Worm (Caenorhabditis elegans) whole organism, mixed stage, embryonic: Measurements from ENCODE around the gene frm-7.

Experiments
- M03D4.4 ChIP-seq: sonication (generic microtip); optimal IDR thresholded peaks from 2 replicates; lab custom pipeline; 2017; ENCODE audit warnings: mild to moderate bottlenecking, missing genetic modification characterization, missing compliant biosample characterization
- bed-3 ChIP-seq: fragments of 200-800 bp; sonication (Bioruptor generic); optimal IDR thresholded peaks from 3 replicates; lab custom pipeline; 2018; ENCODE audit warnings: mild to moderate bottlenecking, missing genetic modification characterization, moderate library complexity, missing compliant biosample characterization
- blmp-1 ChIP-seq: fragments of 150-350 bp; optimal IDR thresholded peaks from 2 replicates; lab custom pipeline; 2014; ENCODE audit warnings: missing biosample characterization, missing genetic modification characterization
- ceh-39 ChIP-seq: fragments of 150-350 bp; optimal IDR thresholded peaks from 2 replicates; lab custom pipeline; 2014; ENCODE audit warnings: missing biosample characterization, missing genetic modification characterization
- ceh-43 ChIP-seq: fragments of 200-800 bp; sonication (Bioruptor generic); optimal IDR thresholded peaks from 2 replicates; lab custom pipeline; 2018; ENCODE audit warnings: mild to moderate bottlenecking, missing genetic modification characterization, moderate library complexity, missing compliant biosample characterization
- ceh-83 ChIP-seq: fragments of 200-800 bp; sonication (Bioruptor generic); optimal IDR thresholded peaks from 2 replicates; lab custom pipeline; 2018; ENCODE audit warnings: mild to moderate bottlenecking, missing genetic modification characterization, missing compliant biosample characterization
- ces-1 ChIP-seq: fragments of 150-350 bp; optimal IDR thresholded peaks from 2 replicates; lab custom pipeline; 2014; ENCODE audit warnings: missing biosample characterization, missing genetic modification reagents, missing genetic modification characterization
- cnd-1 ChIP-seq: fragments of 200-800 bp; sonication (Bioruptor generic); optimal IDR thresholded peaks from 2 replicates; lab custom pipeline; 2018; ENCODE audit warnings: mild to moderate bottlenecking, missing genetic modification characterization, missing compliant biosample characterization
- drap-1 ChIP-seq: fragments of 200-800 bp; sonication (Bioruptor generic); optimal IDR thresholded peaks from 3 replicates; lab custom pipeline; 2018; ENCODE audit warnings: mild to moderate bottlenecking, missing genetic modification characterization, missing compliant biosample characterization
- elt-1 ChIP-seq: sonication (generic microtip); optimal IDR thresholded peaks from 2 replicates; lab custom pipeline; 2017; ENCODE audit warnings: missing genetic modification characterization, mild to moderate bottlenecking, missing compliant biosample characterization, antibody characterized with exemption, moderate library complexity, borderline replicate concordance; ENCODE audit not compliant: insufficient read depth
- flh-1 ChIP-seq: fragments of 200-800 bp; sonication (Bioruptor generic); optimal IDR thresholded peaks from 2 replicates; lab custom pipeline; 2018; ENCODE audit warnings: mild to moderate bottlenecking, missing genetic modification characterization, moderate library complexity, missing compliant biosample characterization
- ham-2 ChIP-seq: fragments of 200-800 bp; sonication (Bioruptor generic); optimal IDR thresholded peaks from 2 replicates; lab custom pipeline; 2018; ENCODE audit warnings: mild to moderate bottlenecking, missing genetic modification characterization, missing compliant biosample characterization
- hlh-1 ChIP-seq: fragments of 150-350 bp; optimal IDR thresholded peaks from 2 replicates; lab custom pipeline; 2014; ENCODE audit warnings: missing biosample characterization, missing genetic modification reagents, missing genetic modification characterization
- lin-32 ChIP-seq: fragments of 200-800 bp; sonication (Bioruptor generic); optimal IDR thresholded peaks from 2 replicates; lab custom pipeline; 2018; ENCODE audit warnings: mild to moderate bottlenecking, missing genetic modification characterization, missing compliant biosample characterization
- mab-5 ChIP-seq: fragments of 150-350 bp; optimal IDR thresholded peaks from 2 replicates; lab custom pipeline; 2014; ENCODE audit warnings: missing biosample characterization, missing genetic modification characterization
- mep-1 ChIP-seq: fragments of 150-350 bp; optimal IDR thresholded peaks from 2 replicates; lab custom pipeline; 2017; ENCODE audit warnings: missing biosample characterization, missing genetic modification reagents, missing genetic modification characterization, inconsistent platforms
- mls-2 ChIP-seq: sonication (generic microtip); optimal IDR thresholded peaks from 2 replicates; lab custom pipeline; 2016; ENCODE audit warnings: mild to moderate bottlenecking, missing genetic modification characterization, moderate library complexity, missing compliant biosample characterization
- nhr-12 ChIP-seq: fragments of 150-350 bp; optimal IDR thresholded peaks from 2 replicates; lab custom pipeline; 2014; ENCODE audit warnings: missing biosample characterization, missing genetic modification characterization
- nhr-2 ChIP-seq: fragments of 150-350 bp; optimal IDR thresholded peaks from 2 replicates; lab custom pipeline; 2014; ENCODE audit warnings: missing biosample characterization, missing genetic modification characterization
- nhr-237 ChIP-seq: fragments of 150-350 bp; optimal IDR thresholded peaks from 2 replicates; lab custom pipeline; 2014; ENCODE audit warnings: missing biosample characterization, missing genetic modification characterization
- nhr-28 ChIP-seq: fragments of 150-350 bp; optimal IDR thresholded peaks from 2 replicates; lab custom pipeline; 2014; ENCODE audit warnings: missing biosample characterization, missing genetic modification characterization
- pha-4 ChIP-seq: fragments of 150-350 bp; optimal IDR thresholded peaks from 2 replicates; lab custom pipeline; 2018; ENCODE audit warnings: missing biosample characterization, missing genetic modification reagents, missing genetic modification characterization
- sem-2 ChIP-seq: fragments of 200-800 bp; sonication (Bioruptor generic); optimal IDR thresholded peaks from 2 replicates; lab custom pipeline; 2018; ENCODE audit warnings: mild to moderate bottlenecking, missing genetic modification characterization, missing compliant biosample characterization
- sptf-1 ChIP-seq: sonication (generic microtip); optimal IDR thresholded peaks from 2 replicates; lab custom pipeline; 2017; ENCODE audit warnings: mild to moderate bottlenecking, missing genetic modification characterization, moderate library complexity, missing compliant biosample characterization
- tbx-8 ChIP-seq: fragments of 200-800 bp; sonication (Bioruptor generic); optimal IDR thresholded peaks from 2 replicates; lab custom pipeline; 2018; ENCODE audit warnings: mild to moderate bottlenecking, missing genetic modification characterization, moderate library complexity, missing compliant biosample characterization
- unc-120 ChIP-seq: sonication (generic microtip); optimal IDR thresholded peaks from 2 replicates; lab custom pipeline; 2017; ENCODE audit warnings: missing genetic modification characterization, missing compliant biosample characterization; ENCODE audit not compliant: poor library complexity, severe bottlenecking
- unc-39 ChIP-seq: fragments of 150-350 bp; optimal IDR thresholded peaks from 2 replicates; lab custom pipeline; 2014; ENCODE audit warnings: missing biosample characterization, missing genetic modification characterization
- unc-62 ChIP-seq: fragments of 150-350 bp; optimal IDR thresholded peaks from 2 replicates; lab custom pipeline; 2014; ENCODE audit warnings: missing biosample characterization, missing genetic modification reagents, missing genetic modification characterization
- zip-8 ChIP-seq: fragments of 150-350 bp; optimal IDR thresholded peaks from 2 replicates; lab custom pipeline; 2014; ENCODE audit warnings: missing biosample characterization, missing genetic modification characterization
- ztf-11 ChIP-seq: fragments of 150-350 bp; optimal IDR thresholded peaks from 2 replicates; lab custom pipeline; 2014; ENCODE audit warnings: missing biosample characterization, missing genetic modification characterization

frm-7 gene

ce11 chrV:12271495-12271894 lies 30.8 kb upstream of the frm-7 start, which contains the start of the genes tsfm-1 and capg-2:
TSS of gene tsfm-1 (minus strand) at chrV:12271551.
TSS of gene capg-2 (plus strand) at chrV:12271873.
- TF ChIP-seq mls-2 (tag; lab: Kevin White, UChicago) = no peak
- TF ChIP-seq unc-39 (tag; lab: Kevin White, UChicago) = no peak
- no peak for TF ChIP-seq pha-4 (tag; lab: Kevin White, UChicago)
- no peak for TF ChIP-seq bed-3 (GFP tag; lab: Kevin White, UChicago)
- no peak for TF ChIP-seq nhr-237 (tag; lab: Kevin White, UChicago)
- TF ChIP-seq lin-32 = no peak
- TF ChIP-seq drap-1 (GFP tag; lab: Kevin White, UChicago) = no peak

ce11 chrV:12275714-12276113 lies 26.6 kb upstream of the frm-7 start:
- TF ChIP-seq pha-4 (tag; lab: Kevin White, UChicago) (no peak), unc-39 (tag; lab: Kevin White, UChicago) (no peak), elt-1 (no peak), ceh-39 (tag; lab: Kevin White, UChicago) (no peak), ces-1 (no peak), bed-3 (GFP tag; lab: Kevin White, UChicago) (no peak)

DNA sequence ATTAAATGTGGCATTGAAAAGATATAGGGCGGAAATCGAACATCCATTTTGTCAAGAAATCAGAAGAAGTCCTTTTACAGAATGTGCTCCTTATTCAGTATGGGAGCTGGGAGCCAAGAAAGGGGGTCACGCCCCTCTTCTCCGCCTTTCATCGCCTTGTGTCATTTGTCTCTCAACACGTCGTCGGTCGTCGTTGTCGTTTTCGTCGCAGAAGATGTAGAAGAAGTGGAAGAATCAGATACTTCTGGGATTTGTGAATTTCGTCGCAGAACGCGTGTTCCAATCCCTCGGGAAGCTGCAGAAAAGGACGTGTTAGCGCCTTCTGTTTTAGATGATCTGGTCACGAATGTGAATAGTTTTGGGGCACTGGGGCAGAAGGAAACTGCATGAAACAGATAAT lies 25.3 kb upstream of the frm-7 start, which contains the start of gene bnc-1:
Gene bnc-1 (minus strand): TSS at position 101 of the 400 bp plus-strand sequence.
- TF ChIP-seq flh-1 (GFP tag; lab: Kevin White, UChicago) = no peak
- TF ChIP-seq elt-1 = no peak
- TF ChIP-seq ztf-11 = no peak
- no peak for TF ChIP-seq blmp-1 (tag; lab: Kevin White, UChicago)
- no peak for TF ChIP-seq ces-1
- TF ChIP-seq sem-2 (GFP tag; lab: Kevin White, UChicago) = no peak
- TF ChIP-seq hlh-1 (tag; lab: Kevin White, UChicago) = no peak
- no peak for TF ChIP-seq cnd-1
- TF ChIP-seq sptf-1 (tag; lab: Kevin White, UChicago) = no peak
- no peak for TF ChIP-seq nhr-12 (tag; lab: Kevin White, UChicago)
- no peak for TF ChIP-seq unc-120
- TF ChIP-seq M03D4.4 = no peak
- no peak for TF ChIP-seq zip-8 (tag; lab: Kevin White, UChicago)
- no peak for TF ChIP-seq ceh-39 (tag; lab: Kevin White, UChicago)
- TF ChIP-seq ceh-83 (GFP tag; lab: Kevin White, UChicago) = no peak
- TF ChIP-seq drap-1 (GFP tag; lab: Kevin White, UChicago) = no peak
- TF ChIP-seq ham-2 = no peak
- no peak for TF ChIP-seq tbx-8 (GFP tag; lab: Kevin White, UChicago)
- no peak for TF ChIP-seq pha-4 (tag; lab: Kevin White, UChicago)
- TF ChIP-seq, all 35 proteins: peak for 0

- TF ChIP-seq sem-2 (GFP tag; lab: Kevin White, UChicago) (no peak), nhr-2 (tag; lab: Kevin White, UChicago) (peak; percentile 57), zip-8 (tag; lab: Kevin White, UChicago) (peak; percentile 60)
- TF ChIP-seq, all 35 proteins: peak for 2
These were observed 20.8 kb upstream of the frm-7 start for ce11 chrV:12281508-12281907.

DNA sequence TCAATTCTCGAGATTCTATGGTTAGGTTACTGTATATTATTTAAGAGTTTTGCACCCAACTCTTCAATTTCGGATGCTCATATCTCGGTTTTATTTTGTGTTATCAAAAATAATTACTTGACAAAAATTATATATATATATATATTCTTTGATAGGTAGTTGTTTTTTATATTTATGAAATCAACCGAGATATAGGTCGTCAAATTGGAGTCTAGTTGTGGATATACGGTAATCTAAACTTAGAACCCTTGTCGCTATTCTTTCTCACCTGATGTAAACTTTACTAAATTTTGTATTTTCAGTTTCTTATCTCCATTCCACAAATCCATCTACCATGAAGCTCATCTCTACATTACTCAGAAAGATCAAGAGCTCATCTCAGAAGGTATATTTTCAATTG lies 19.1 kb upstream of the frm-7 start, which contains the start of gene F55C5.10:
Gene F55C5.10 (plus strand): TSS at position 301 of the 400 bp plus-strand sequence.
- TF ChIP-seq nhr-237 (tag; lab: Kevin White, UChicago) = no peak
- no peak for TF ChIP-seq ces-1
- no peak for TF ChIP-seq nhr-28 (tag; lab: Kevin White, UChicago)
- TF ChIP-seq ceh-43 (GFP tag; lab: Kevin White, UChicago) = no peak
- no peak for TF ChIP-seq tbx-8 (GFP tag; lab: Kevin White, UChicago)
- TF ChIP-seq lin-32 = no peak
- no peak for TF ChIP-seq mep-1 (tag; lab: Kevin White, UChicago)
- no peak for TF ChIP-seq sem-2 (GFP tag; lab: Kevin White, UChicago)
- TF ChIP-seq mab-5 (tag; lab: Kevin White, UChicago) = no peak

DNA sequence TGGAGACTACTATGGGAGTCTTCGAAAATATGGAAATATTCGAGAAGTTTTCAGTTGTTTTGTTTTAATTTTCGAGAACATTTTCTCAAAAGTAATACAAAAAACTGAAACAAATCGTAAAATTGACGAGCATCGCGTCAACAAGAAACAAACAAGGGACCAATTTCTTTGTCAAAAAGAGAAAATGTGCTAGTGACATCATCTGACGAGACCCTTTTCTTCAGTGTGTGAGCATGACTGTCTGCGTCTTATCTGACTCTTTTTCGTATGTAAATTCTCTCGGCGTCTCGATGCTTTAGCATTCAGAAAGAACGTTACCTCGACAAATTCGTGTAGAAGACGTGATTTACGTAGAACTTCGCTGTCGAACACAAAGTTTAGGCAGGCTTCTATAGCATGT lies 14.6 kb upstream of the frm-7 start:
- no peak for TF ChIP-seq cnd-1
- peak; percentile 13 for TF ChIP-seq unc-62 (GFP tag; lab: Kevin White, UChicago)
- TF ChIP-seq sem-2 (GFP tag; lab: Kevin White, UChicago) = no peak
